Worm (Caenorhabditis elegans): Measurements from ENCODE around the gene ampd-1.

Gene ampd-1

ce11 chrII:5201922-5202562, 1.1 kb upstream of the ampd-1 start (continued):
- TF ChIP-seq nhr-12 (tag; optimal IDR thresholded peaks at IDR 0.05) (no peak), unc-30 (tag; optimal IDR thresholded peaks at IDR 0.05) (no peak), sox-4 (tag; optimal IDR thresholded peaks at IDR 0.05) (no peak), mep-1 (tag; optimal IDR thresholded peaks at IDR 0.05) (peak; percentile 22), mab-9 (GFP tag; IDR thresholded peaks at IDR 0.05) (no peak), snu-23 (GFP tag; optimal IDR thresholded peaks at IDR 0.05) (no peak), pax-3 (tag; optimal IDR thresholded peaks at IDR 0.05) (no peak), nhr-19 (GFP tag; conservative IDR thresholded peaks at IDR 0.05) (no peak), unc-98 (GFP tag; IDR thresholded peaks at IDR 0.05) (no peak), pqm-1 (tag; optimal IDR thresholded peaks at IDR 0.05) (peak; percentile 82), ztf-4 (tag; optimal IDR thresholded peaks at IDR 0.05) (no peak), mdl-1 (tag; optimal IDR thresholded peaks at IDR 0.05) (no peak), rnt-1 (tag; optimal IDR thresholded peaks at IDR 0.05) (no peak), zag-1 (tag; optimal IDR thresholded peaks at IDR 0.05) (no peak), ceh-88 (GFP tag; IDR thresholded peaks at IDR 0.05) (no peak), irx-1 (tag; optimal IDR thresholded peaks at IDR 0.05) (no peak), ces-1 (GFP tag; optimal IDR thresholded peaks at IDR 0.05) (no peak), fkh-4 (tag; optimal IDR thresholded peaks at IDR 0.05; ENCODE audit: borderline replicate concordance) (no peak), sup-37 (GFP tag; optimal IDR thresholded peaks at IDR 0.05) (no peak), nhr-90 (tag; optimal IDR thresholded peaks at IDR 0.05; ENCODE audit: poor library complexity) (peak; percentile 42), nhr-85 (tag) (peak; percentile 67), mef-2 (tag; optimal IDR thresholded peaks at IDR 0.05) (no peak), isw-1 (GFP tag; IDR thresholded peaks at IDR 0.05) (no peak), lir-3 (tag; optimal IDR thresholded peaks at IDR 0.05; ENCODE audit: poor library complexity) (no peak), hpl-2 (GFP tag; optimal IDR thresholded peaks at IDR 0.05) (no peak), nhr-20 (tag; optimal IDR thresholded peaks at IDR 0.05) (peak; percentile 16), ceh-63 (GFP tag; optimal IDR thresholded peaks at IDR 0.05) (no peak), grh-1 (GFP tag; IDR thresholded peaks at IDR 0.05) (no peak), fkh-10 (GFP tag; optimal IDR thresholded peaks at IDR 0.05) (no peak), lin-39 (tag; optimal IDR thresholded peaks at IDR 0.05) (no peak)

DNA sequence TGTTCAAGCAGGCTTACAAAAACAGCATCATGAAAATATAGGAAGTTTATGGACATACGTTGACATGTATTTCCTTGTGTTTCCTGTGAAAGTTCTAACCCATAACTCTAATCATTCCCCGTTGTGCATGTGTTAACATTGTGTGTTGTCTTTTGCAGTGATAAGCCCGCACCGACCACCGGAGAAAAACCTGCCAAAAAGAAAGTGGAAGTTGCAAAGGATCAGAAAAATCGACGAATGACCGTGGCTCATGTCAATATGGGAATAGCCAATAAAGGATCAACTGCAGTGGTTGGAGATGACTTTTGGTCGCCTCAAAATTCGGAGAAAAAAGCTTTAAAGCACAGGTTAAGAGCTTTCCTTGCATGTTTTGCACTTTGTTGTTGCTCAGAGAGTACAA, 2.2 kb downstream of the ampd-1 start:
- TF ChIP-seq ceh-90 (tag; optimal IDR thresholded peaks at IDR 0.05) = no peak
- no peak for TF ChIP-seq lin-14 (GFP tag; optimal IDR thresholded peaks at IDR 0.05)
- no peak for TF ChIP-seq lsy-2 (tag; optimal IDR thresholded peaks at IDR 0.05)
- TF ChIP-seq efl-1 (optimal IDR thresholded peaks at IDR 0.05) = no peak
- peak in 1 of 2 experiments; percentile 86 for TF ChIP-seq efl-1 (GFP tag; optimal IDR thresholded peaks at IDR 0.05 in 1 of 2)
- no peak for TF ChIP-seq unc-130 (tag; optimal IDR thresholded peaks at IDR 0.05)
- TF ChIP-seq elt-2 (tag; optimal IDR thresholded peaks at IDR 0.05) = peak; percentile 36

DNA sequence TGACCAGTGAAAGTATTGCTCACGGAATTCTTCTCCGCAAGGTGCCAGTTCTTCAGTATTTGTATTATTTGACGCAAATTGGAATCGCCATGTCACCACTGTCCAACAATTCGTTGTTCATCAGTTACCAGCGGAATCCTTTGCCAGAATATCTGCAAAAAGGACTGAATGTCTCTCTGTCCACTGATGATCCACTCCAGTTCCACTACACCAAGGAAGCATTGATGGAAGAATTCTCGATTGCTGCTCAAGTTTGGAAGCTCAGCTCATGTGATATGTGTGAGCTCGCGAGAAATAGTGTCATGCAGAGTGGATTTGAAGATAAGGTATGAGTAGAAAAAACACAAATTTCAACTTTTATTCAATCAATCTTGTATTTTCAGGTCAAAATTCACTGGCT, 6.0 kb downstream of the ampd-1 start:
- TF ChIP-seq efl-1 (optimal IDR thresholded peaks at IDR 0.05) (no peak), efl-1 (GFP tag; optimal IDR thresholded peaks at IDR 0.05 in 1 of 2) (peak in 1 of 2 experiments; percentile 61), fkh-8 (tag; optimal IDR thresholded peaks at IDR 0.05) (no peak)

ce11 chrII:5210830-5211229, 7.7 kb downstream of the ampd-1 start, which contains the start of gene C34F11.8:
Gene C34F11.8 (minus strand): TSS chrII:5210964.
- TF ChIP-seq ceh-8 (GFP tag; optimal IDR thresholded peaks at IDR 0.05) (no peak), irx-1 (tag; optimal IDR thresholded peaks at IDR 0.05) (no peak), zip-4 (GFP tag; optimal IDR thresholded peaks at IDR 0.05) (no peak), egl-13 (tag; optimal IDR thresholded peaks at IDR 0.05) (no peak), lin-13 (GFP tag; optimal IDR thresholded peaks at IDR 0.05) (no peak), C34B4.2 (tag; optimal IDR thresholded peaks at IDR 0.05) (no peak), F16B12.6 (tag; optimal IDR thresholded peaks at IDR 0.05) (no peak), pag-3 (tag; optimal IDR thresholded peaks at IDR 0.05; ENCODE audit: borderline replicate concordance, insufficient read depth) (no peak), sup-37 (GFP tag; optimal IDR thresholded peaks at IDR 0.05) (no peak), nhr-237 (tag; optimal IDR thresholded peaks at IDR 0.05) (no peak), sox-4 (tag; optimal IDR thresholded peaks at IDR 0.05) (no peak), ceh-82 (tag; optimal IDR thresholded peaks at IDR 0.05) (no peak), lin-35 (GFP tag; optimal IDR thresholded peaks at IDR 0.05) (no peak), unc-30 (tag; optimal IDR thresholded peaks at IDR 0.05) (no peak), unc-86 (tag; optimal IDR thresholded peaks at IDR 0.05) (no peak), nhr-85 (tag) (peak; percentile 90)
